Worm (Caenorhabditis elegans): Measurements from ENCODE around the gene C18H2.5.

Gene C18H2.5

ce11 chrIII:7694274-7694673, at the start of gene C18H2.5:
Gene C18H2.5, minus strand, starts transcription at chrIII:7694374.
- TF ChIP-seq dox-1 (GFP tag; IDR thresholded peaks at IDR 0.05) (no peak), let-526 (GFP tag; IDR thresholded peaks at IDR 0.05) (no peak), sptf-2 (GFP tag; optimal IDR thresholded peaks at IDR 0.05) (no peak), efl-1 (GFP tag; optimal IDR thresholded peaks at IDR 0.05) (no peak)

- no peak for TF ChIP-seq hsf-1 (GFP tag; IDR thresholded peaks at IDR 0.05)
- TF ChIP-seq D2030.7 (GFP tag; IDR thresholded peaks at IDR 0.05) = no peak
- TF ChIP-seq aptf-2 (GFP tag; conservative IDR thresholded peaks at IDR 0.05) = no peak
- TF ChIP-seq pbrm-1 (GFP tag; IDR thresholded peaks at IDR 0.05) = no peak
- no peak for TF ChIP-seq F37B4.10 (GFP tag; IDR thresholded peaks at IDR 0.05)
- no peak for TF ChIP-seq atf-7 (tag; optimal IDR thresholded peaks at IDR 0.05)
These were observed 49.0 kb upstream of the C18H2.5 start for ce11 chrIII:7743183-7743582.

- TF ChIP-seq F10E7.11 (tag; optimal IDR thresholded peaks at IDR 0.05) (peak; percentile 52), ztf-6 (GFP tag; IDR thresholded peaks at IDR 0.05) (no peak), hmg-20 (GFP tag; IDR thresholded peaks at IDR 0.05) (no peak), rec-8 (tag; optimal IDR thresholded peaks at IDR 0.05) (no peak), chd-7 (tag; optimal IDR thresholded peaks at IDR 0.05) (peak; percentile 52), repo-1 (tag; optimal IDR thresholded peaks at IDR 0.05) (peak; percentile 11), B0019.2 (GFP tag; conservative IDR thresholded peaks at IDR 0.05) (no peak), B0336.3 (GFP tag; IDR thresholded peaks at IDR 0.05) (no peak), dpff-1 (tag; optimal IDR thresholded peaks at IDR 0.05) (peak; percentile 74), snpc-4 (GFP tag; optimal IDR thresholded peaks at IDR 0.05) (no peak), snpc-4 (tag; optimal IDR thresholded peaks at IDR 0.05) (no peak), zim-3 (tag; optimal IDR thresholded peaks at IDR 0.05) (peak; percentile 59), ztf-18 (tag; optimal IDR thresholded peaks at IDR 0.05) (no peak), ZK185.1 (tag; optimal IDR thresholded peaks at IDR 0.05; ENCODE audit: poor library complexity, severe bottlenecking) (peak; percentile 51), K11D2.4 (GFP tag; IDR thresholded peaks at IDR 0.05) (no peak), let-607 (tag; optimal IDR thresholded peaks at IDR 0.05) (peak in 1 of 2 experiments; percentile 26), ceh-27 (GFP tag; optimal IDR thresholded peaks at IDR 0.05) (no peak), aptf-2 (GFP tag; conservative IDR thresholded peaks at IDR 0.05) (0 out of 2 replicates have a peak, but pooled peaks have one; percentile 11), ztf-26 (tag; optimal IDR thresholded peaks at IDR 0.05) (peak; percentile 8), lin-35 (GFP tag; optimal IDR thresholded peaks at IDR 0.05) (peak in 1 of 3 experiments; percentile 40), fkh-3 (tag; optimal IDR thresholded peaks at IDR 0.05) (no peak), F33H1.4 (GFP tag; IDR thresholded peaks at IDR 0.05) (no peak), tbp1 (GFP tag; optimal IDR thresholded peaks at IDR 0.05) (no peak), cebp-2 (GFP tag; IDR thresholded peaks at IDR 0.05) (no peak), Y95B8A.8 (GFP tag; IDR thresholded peaks at IDR 0.05) (no peak), ama-1 (optimal IDR thresholded peaks at IDR 0.05) (no peak), ama-1 (GFP tag; optimal IDR thresholded peaks at IDR 0.05) (no peak), pbrm-1 (GFP tag; IDR thresholded peaks at IDR 0.05) (no peak), nfyb-1 (GFP tag; IDR thresholded peaks at IDR 0.05) (no peak), nhr-90 (tag; optimal IDR thresholded peaks at IDR 0.05) (no peak), C06A6.2 (GFP tag; conservative IDR thresholded peaks at IDR 0.05) (0 out of 2 replicates have a peak, but pooled peaks have one; percentile 49), F37B4.10 (GFP tag; IDR thresholded peaks at IDR 0.05) (no peak), him-1 (tag; optimal IDR thresholded peaks at IDR 0.05) (no peak), F23B12.7 (tag; optimal IDR thresholded peaks at IDR 0.05; ENCODE audit: insufficient read depth) (no peak), mcd-1 (GFP tag; IDR thresholded peaks at IDR 0.05) (no peak), ztf-22 (GFP tag; optimal IDR thresholded peaks at IDR 0.05) (no peak), ztf-28 (GFP tag; IDR thresholded peaks at IDR 0.05) (no peak), bed-1 (GFP tag; IDR thresholded peaks at IDR 0.05) (no peak)
These were observed 43.6 kb upstream of the C18H2.5 start for ce11 chrIII:7737646-7738258.
